Worm (Caenorhabditis elegans) whole organism, L3 larva: ENCODE measurements around the gene F46F2.3.
A peak's percentile ranks its signal among the peaks of the same experiment; 100 is the strongest.

ENCODE experiments used
- ama-1 ChIP-seq: fragments of 150-350 bp; optimal IDR thresholded peaks from 2 replicates; lab custom pipeline; 2018
- ceh-28 ChIP-seq: fragments of 150-350 bp; optimal IDR thresholded peaks from 2 replicates; lab custom pipeline; 2014; ENCODE audit warnings: missing biosample characterization, missing genetic modification reagents, missing genetic modification characterization
- ceh-9 ChIP-seq: sonication (generic microtip); optimal IDR thresholded peaks from 2 replicates; lab custom pipeline; 2018; ENCODE audit warnings: missing biosample characterization, missing genetic modification characterization
- daf-12 ChIP-seq: fragments of 150-350 bp; optimal IDR thresholded peaks from 2 replicates; lab custom pipeline; 2014; ENCODE audit warnings: missing biosample characterization, missing genetic modification reagents, missing genetic modification characterization
- egl-27 ChIP-seq: sonication (generic microtip); optimal IDR thresholded peaks from 4 replicates; lab custom pipeline; 2017; ENCODE audit warnings: missing biosample characterization, missing genetic modification reagents, missing genetic modification characterization
- elt-1 ChIP-seq: fragments of 150-350 bp; optimal IDR thresholded peaks from 2 replicates; lab custom pipeline; 2014; ENCODE audit warnings: missing biosample characterization, missing genetic modification characterization
- elt-2 ChIP-seq: sonication (generic microtip); optimal IDR thresholded peaks from 2 replicates; lab custom pipeline; 2016; ENCODE audit warnings: missing genetic modification reagents, mild to moderate bottlenecking, missing genetic modification characterization, missing compliant biosample characterization
- elt-3 ChIP-seq, 3 experiments: fragments of 150-350 bp in 1 of 3; sonication (generic microtip) in 2 of 3; optimal IDR thresholded peaks; 2 replicates in 2 of 3; 4 replicates in 1 of 3; lab custom pipeline; 2014 to 2017; ENCODE audit warnings: missing biosample characterization in 3 of 3, missing genetic modification characterization in 3 of 3
- fkh-10 ChIP-seq: sonication (generic microtip); optimal IDR thresholded peaks from 2 replicates; lab custom pipeline; 2017; ENCODE audit warnings: missing biosample characterization, missing genetic modification reagents, missing genetic modification characterization
- fkh-2 ChIP-seq: fragments of 150-350 bp; optimal IDR thresholded peaks from 2 replicates; lab custom pipeline; 2014; ENCODE audit warnings: missing biosample characterization, missing genetic modification reagents, missing genetic modification characterization
- fos-1 ChIP-seq: fragments of 150-350 bp; optimal IDR thresholded peaks from 2 replicates; lab custom pipeline; 2014; ENCODE audit warnings: missing biosample characterization, missing genetic modification characterization
- jun-1 ChIP-seq: fragments of 150-350 bp; optimal IDR thresholded peaks from 2 replicates; lab custom pipeline; 2014; ENCODE audit warnings: missing biosample characterization, missing genetic modification reagents, missing genetic modification characterization
- lin-15B ChIP-seq: fragments of 150-350 bp; optimal IDR thresholded peaks from 2 replicates; lab custom pipeline; 2014; ENCODE audit warnings: missing biosample characterization, missing genetic modification characterization
- lin-39 ChIP-seq: fragments of 150-350 bp; optimal IDR thresholded peaks from 2 replicates; lab custom pipeline; 2018; ENCODE audit warnings: missing biosample characterization, missing genetic modification reagents, missing genetic modification characterization
- lsy-12 ChIP-seq: sonication (generic microtip); optimal IDR thresholded peaks from 2 replicates; lab custom pipeline; 2016; ENCODE audit warnings: mild to moderate bottlenecking, missing genetic modification characterization, missing compliant biosample characterization
- mdl-1 ChIP-seq: fragments of 150-350 bp; optimal IDR thresholded peaks from 2 replicates; lab custom pipeline; 2014; ENCODE audit warnings: missing biosample characterization, missing genetic modification characterization
- nfya-1 ChIP-seq: sonication (generic microtip); optimal IDR thresholded peaks from 2 replicates; lab custom pipeline; 2017; ENCODE audit warnings: missing genetic modification characterization, mild to moderate bottlenecking, missing compliant biosample characterization, antibody characterized with exemption, moderate library complexity; ENCODE audit not compliant: insufficient read depth
- nhr-12 ChIP-seq: fragments of 150-350 bp; optimal IDR thresholded peaks from 2 replicates; lab custom pipeline; 2014; ENCODE audit warnings: missing biosample characterization, missing genetic modification characterization
- nhr-23 ChIP-seq: fragments of 150-350 bp; optimal IDR thresholded peaks from 2 replicates; lab custom pipeline; 2014; ENCODE audit warnings: missing biosample characterization, missing genetic modification reagents, missing genetic modification characterization
- nhr-25 ChIP-seq: sonication (generic microtip); optimal IDR thresholded peaks from 2 replicates; lab custom pipeline; 2017; ENCODE audit warnings: missing biosample characterization, missing genetic modification characterization
- nhr-43 ChIP-seq: sonication (generic microtip); optimal IDR thresholded peaks from 2 replicates; lab custom pipeline; 2016; ENCODE audit warnings: mild to moderate bottlenecking, missing genetic modification characterization, missing compliant biosample characterization; ENCODE audit not compliant: poor library complexity, severe bottlenecking
- nhr-76 ChIP-seq: fragments of 150-350 bp; sonication (generic microtip); optimal IDR thresholded peaks from 5 replicates; lab custom pipeline; 2014; ENCODE audit warnings: missing biosample characterization, missing genetic modification characterization
- nhr-77 ChIP-seq: fragments of 150-350 bp; optimal IDR thresholded peaks from 2 replicates; lab custom pipeline; 2014; ENCODE audit warnings: missing biosample characterization, missing genetic modification characterization
- pha-4 ChIP-seq: fragments of 150-350 bp; optimal IDR thresholded peaks from 2 replicates; lab custom pipeline; 2014; ENCODE audit warnings: missing biosample characterization, missing genetic modification reagents, missing genetic modification characterization
- pqm-1 ChIP-seq: fragments of 150-350 bp; optimal IDR thresholded peaks from 2 replicates; lab custom pipeline; 2017; ENCODE audit warnings: missing biosample characterization, missing genetic modification characterization, inconsistent platforms
- skn-1 ChIP-seq: fragments of 150-350 bp; optimal IDR thresholded peaks from 2 replicates; lab custom pipeline; 2014; ENCODE audit warnings: missing biosample characterization, missing genetic modification characterization
- snpc-4 ChIP-seq: fragments of 150-350 bp; optimal IDR thresholded peaks from 2 replicates; lab custom pipeline; 2014; ENCODE audit warnings: missing biosample characterization, missing genetic modification characterization
- tbx-2 ChIP-seq: sonication (generic microtip); optimal IDR thresholded peaks from 2 replicates; lab custom pipeline; 2016; ENCODE audit warnings: mild to moderate bottlenecking, missing genetic modification characterization, missing compliant biosample characterization
- zag-1 ChIP-seq: fragments of 150-350 bp; optimal IDR thresholded peaks from 2 replicates; lab custom pipeline; 2014; ENCODE audit warnings: missing biosample characterization, missing genetic modification characterization
- ztf-11 ChIP-seq: fragments of 150-350 bp; optimal IDR thresholded peaks from 2 replicates; lab custom pipeline; 2014; ENCODE audit warnings: missing biosample characterization, missing genetic modification characterization
- ztf-4 ChIP-seq: fragments of 150-350 bp; optimal IDR thresholded peaks from 2 replicates; lab custom pipeline; 2014; ENCODE audit warnings: missing biosample characterization, missing genetic modification characterization

The F46F2.3 gene

ce11 chrX:15230394-15230968 is 29.6 kb downstream of the F46F2.3 start, which contains the start of gene H03A11.2:
TSS of gene H03A11.2 (minus strand) at chrX:15230645.
- TF ChIP-seq ztf-4 (no peak), elt-1 (no peak), skn-1 (tag; lab: Kevin White, UChicago) (peak; percentile 28), lin-39 (peak; percentile 48), fos-1 (tag; lab: Kevin White, UChicago) (no peak), elt-2 (tag; lab: Kevin White, UChicago) (peak; percentile 46), nhr-23 (tag; lab: Kevin White, UChicago) (no peak), mdl-1 (no peak), ceh-9 (tag; lab: Kevin White, UChicago) (no peak), daf-12 (tag; lab: Kevin White, UChicago) (no peak), nfya-1 (no peak)

- peak; percentile 25 for TF ChIP-seq pqm-1 (tag; lab: Kevin White, UChicago)
- no peak for TF ChIP-seq zag-1 (tag; lab: Kevin White, UChicago)
- TF ChIP-seq elt-1 = no peak
- TF ChIP-seq elt-2 (tag; lab: Kevin White, UChicago) = peak; percentile 52
- no peak for TF ChIP-seq mdl-1
- no peak for TF ChIP-seq elt-3 (tag; optimal IDR thresholded peaks at IDR 0.05; lab: Kevin White, UChicago)
- peak; percentile 2 for TF ChIP-seq pha-4 (tag; lab: Kevin White, UChicago)
- no peak for TF ChIP-seq nhr-12 (tag; lab: Kevin White, UChicago)
- no peak for TF ChIP-seq jun-1 (tag; lab: Kevin White, UChicago)
- no peak for TF ChIP-seq nhr-25
These were observed 30.9 kb downstream of the F46F2.3 start for ce11 chrX:15229174-15229573.

- TF ChIP-seq lin-15B (tag; lab: Kevin White, UChicago) = no peak
- no peak for TF ChIP-seq jun-1 (tag; lab: Kevin White, UChicago)
- peak; percentile 63 for TF ChIP-seq nhr-23 (tag; lab: Kevin White, UChicago)
- no peak for TF ChIP-seq egl-27 (tag; lab: Kevin White, UChicago)
- no peak for TF ChIP-seq nhr-43
- no peak for TF ChIP-seq elt-2 (tag; lab: Kevin White, UChicago)
- TF ChIP-seq lin-39 = no peak
- TF ChIP-seq fkh-2 (tag; lab: Kevin White, UChicago) = no peak
These were observed 34.8 kb downstream of the F46F2.3 start for ce11 chrX:15225180-15225724.

- TF ChIP-seq elt-1 (no peak), ceh-28 (tag; lab: Kevin White, UChicago) (no peak), lsy-12 (tag; lab: Kevin White, UChicago) (no peak), fkh-10 (GFP tag; lab: Kevin White, UChicago) (no peak), elt-2 (tag; lab: Kevin White, UChicago) (no peak), nhr-43 (no peak), mdl-1 (no peak), lin-15B (tag; lab: Kevin White, UChicago) (no peak), ztf-11 (tag; lab: Kevin White, UChicago) (no peak), nhr-23 (tag; lab: Kevin White, UChicago) (no peak), skn-1 (tag; lab: Kevin White, UChicago) (no peak), nhr-76 (tag; lab: Kevin White, UChicago) (no peak), ama-1 (lab: Kevin White, UChicago) (no peak), nhr-77 (tag; lab: Kevin White, UChicago) (no peak)
These were observed 36.0 kb downstream of the F46F2.3 start for ce11 chrX:15224128-15224527.

- TF ChIP-seq snpc-4 (tag; lab: Kevin White, UChicago) = peak; percentile 46
- no peak for TF ChIP-seq nhr-25
- TF ChIP-seq mdl-1 = no peak
- no peak for TF ChIP-seq ama-1 (lab: Kevin White, UChicago)
- no peak for TF ChIP-seq tbx-2 (tag; lab: Kevin White, UChicago)
- no peak for TF ChIP-seq lin-39
These were observed 37.3 kb downstream of the F46F2.3 start for ce11 chrX:15222789-15223188.
